Fruit fly (Drosophila melanogaster) whole organism, prepupa: Measurements from ENCODE around the gene CG7194.

Experiments
- Blimp-1 ChIP-seq: fragments of 200-800 bp; sonication (Bioruptor generic); optimal IDR thresholded peaks from 3 replicates; lab custom pipeline; 2017; ENCODE audit warnings: missing biosample characterization, missing genetic modification characterization, mild to moderate bottlenecking, moderate library complexity, missing genetic modification reagents
- CG11294 ChIP-seq: fragments of 200-800 bp; sonication (Bioruptor generic); IDR thresholded peaks from 2 replicates; pipeline ENCODE4 v1.3.6; 2022; ENCODE audit warnings: missing biosample characterization, missing genetic modification characterization
- CG15336 ChIP-seq: fragments of 200-800 bp; sonication (Bioruptor generic); IDR thresholded peaks from 2 replicates; pipeline ENCODE4 v1.3.6; 2022; ENCODE audit warnings: missing biosample characterization, missing genetic modification characterization
- CG1621 ChIP-seq: fragments of 200-800 bp; sonication (Bioruptor generic); optimal IDR thresholded peaks from 3 replicates; lab custom pipeline; 2018; ENCODE audit warnings: missing biosample characterization, mild to moderate bottlenecking, missing genetic modification characterization
- CG16779 ChIP-seq: fragments of 200-800 bp; sonication (Bioruptor generic); optimal IDR thresholded peaks from 3 replicates; lab custom pipeline; 2017; ENCODE audit warnings: missing biosample characterization, mild to moderate bottlenecking, missing genetic modification characterization
- CG3032 ChIP-seq: fragments of 200-800 bp; optimal IDR thresholded peaks from 2 replicates; lab custom pipeline; 2019; ENCODE audit warnings: missing biosample characterization, mild to moderate bottlenecking, missing genetic modification characterization, moderate library complexity
- CG31627 ChIP-seq: fragments of 200-800 bp; sonication (Bioruptor generic); optimal IDR thresholded peaks from 3 replicates; lab custom pipeline; 2016; ENCODE audit warnings: missing biosample characterization, missing genetic modification characterization
- CG32006 ChIP-seq: fragments of 200-800 bp; sonication (Bioruptor generic); optimal IDR thresholded peaks from 3 replicates; lab custom pipeline; 2017; ENCODE audit warnings: missing biosample characterization, mild to moderate bottlenecking, missing genetic modification characterization
- CG3919 ChIP-seq: fragments of 200-800 bp; sonication (Bioruptor generic); optimal IDR thresholded peaks from 3 replicates; lab custom pipeline; 2016; ENCODE audit warnings: missing biosample characterization, missing genetic modification characterization
- CG4318 ChIP-seq: fragments of 200-800 bp; sonication (Bioruptor generic); optimal IDR thresholded peaks from 3 replicates; lab custom pipeline; 2017; ENCODE audit warnings: missing biosample characterization, mild to moderate bottlenecking, missing genetic modification characterization
- CG6163 ChIP-seq: fragments of 200-800 bp; sonication (Bioruptor generic); IDR thresholded peaks from 3 replicates; pipeline ENCODE4 v1.3.6; 2022; ENCODE audit warnings: missing biosample characterization, missing genetic modification characterization
- CG6276 ChIP-seq: fragments of 200-800 bp; sonication (Bioruptor generic); optimal IDR thresholded peaks from 2 replicates; lab custom pipeline; 2017; ENCODE audit warnings: missing biosample characterization, mild to moderate bottlenecking, missing genetic modification characterization
- CG7368 ChIP-seq: fragments of 200-800 bp; sonication (Bioruptor generic); optimal IDR thresholded peaks from 3 replicates; lab custom pipeline; 2016; ENCODE audit warnings: missing biosample characterization, missing genetic modification characterization
- CG8119 ChIP-seq: fragments of 200-800 bp; sonication (Bioruptor generic); IDR thresholded peaks from 3 replicates; pipeline ENCODE4 v1.3.6; 2022; ENCODE audit warnings: missing biosample characterization, missing genetic modification characterization
- CG8632 ChIP-seq: fragments of 200-800 bp; sonication (Bioruptor generic); optimal IDR thresholded peaks from 3 replicates; lab custom pipeline; 2016; ENCODE audit warnings: missing biosample characterization, missing genetic modification characterization
- CG9139 ChIP-seq: fragments of 200-800 bp; sonication (Bioruptor generic); optimal IDR thresholded peaks from 3 replicates; lab custom pipeline; 2017; ENCODE audit warnings: missing biosample characterization, mild to moderate bottlenecking, missing genetic modification characterization
- Eip75B ChIP-seq: fragments of 200-800 bp; sonication (Bioruptor generic); optimal IDR thresholded peaks from 3 replicates; lab custom pipeline; 2016; ENCODE audit warnings: missing biosample characterization, missing genetic modification characterization
- Eip78C ChIP-seq: fragments of 200-800 bp; sonication (Bioruptor generic); peaks from one replicate; lab custom pipeline; 2016; ENCODE audit warnings: missing biosample characterization, missing genetic modification characterization
- Ets96B ChIP-seq: fragments of 200-800 bp; optimal IDR thresholded peaks from 2 replicates; lab custom pipeline; 2019; ENCODE audit warnings: missing biosample characterization, mild to moderate bottlenecking, missing genetic modification characterization, moderate library complexity
- Hr39 ChIP-seq: fragments of 200-800 bp; sonication (Bioruptor generic); optimal IDR thresholded peaks from 2 replicates; lab custom pipeline; 2016; ENCODE audit warnings: missing biosample characterization, missing genetic modification characterization
- Hr4 ChIP-seq: fragments of 200-800 bp; sonication (Bioruptor generic); optimal IDR thresholded peaks from 3 replicates; lab custom pipeline; 2016; ENCODE audit warnings: missing biosample characterization, missing genetic modification characterization
- Lpt ChIP-seq: fragments of 200-800 bp; sonication (Bioruptor generic); optimal IDR thresholded peaks from 3 replicates; lab custom pipeline; 2016; ENCODE audit warnings: missing biosample characterization, missing genetic modification characterization
- Met ChIP-seq: fragments of 200-800 bp; sonication (Bioruptor generic); optimal IDR thresholded peaks from 3 replicates; lab custom pipeline; 2016; ENCODE audit warnings: missing biosample characterization, missing genetic modification characterization
- Smox ChIP-seq: fragments of 200-800 bp; sonication (Bioruptor generic); optimal IDR thresholded peaks from 3 replicates; lab custom pipeline; 2016; ENCODE audit warnings: missing biosample characterization, missing genetic modification characterization
- Sox102F ChIP-seq: fragments of 200-800 bp; sonication (Bioruptor generic); optimal IDR thresholded peaks from 2 replicates; lab custom pipeline; 2016; ENCODE audit warnings: missing biosample characterization, mild to moderate bottlenecking, missing genetic modification characterization
- Sox14 ChIP-seq: fragments of 200-800 bp; sonication (Bioruptor generic); optimal IDR thresholded peaks from 3 replicates; lab custom pipeline; 2016; ENCODE audit warnings: missing biosample characterization, missing genetic modification characterization
- Sox15 ChIP-seq: fragments of 200-800 bp; sonication (Bioruptor generic); optimal IDR thresholded peaks from 3 replicates; lab custom pipeline; 2016; ENCODE audit warnings: missing biosample characterization, missing genetic modification characterization
- acj6 ChIP-seq: fragments of 200-800 bp; sonication (Bioruptor generic); optimal IDR thresholded peaks from 3 replicates; lab custom pipeline; 2016; ENCODE audit warnings: missing biosample characterization, missing genetic modification characterization
- dac ChIP-seq: fragments of 200-800 bp; sonication (Bioruptor generic); optimal IDR thresholded peaks from 2 replicates; lab custom pipeline; 2017; ENCODE audit warnings: missing biosample characterization, mild to moderate bottlenecking, missing genetic modification characterization
- dsx ChIP-seq: fragments of 200-800 bp; optimal IDR thresholded peaks from 3 replicates; lab custom pipeline; 2019; ENCODE audit warnings: missing biosample characterization, mild to moderate bottlenecking, missing genetic modification characterization, moderate library complexity; ENCODE audit not compliant: poor library complexity, severe bottlenecking
- eg ChIP-seq: fragments of 200-800 bp; sonication (Bioruptor generic); IDR thresholded peaks from 3 replicates; pipeline ENCODE4 v1.3.6; 2022; ENCODE audit warnings: missing biosample characterization, missing genetic modification characterization
- esn ChIP-seq: fragments of 200-800 bp; sonication (Bioruptor generic); optimal IDR thresholded peaks from 2 replicates; lab custom pipeline; 2016; ENCODE audit warnings: missing biosample characterization, mild to moderate bottlenecking, missing genetic modification characterization, moderate library complexity
- fd85E ChIP-seq: fragments of 200-800 bp; sonication (Bioruptor generic); optimal IDR thresholded peaks from 3 replicates; lab custom pipeline; 2016; ENCODE audit warnings: missing biosample characterization, missing genetic modification characterization
- lz ChIP-seq: fragments of 200-800 bp; sonication (Bioruptor generic); optimal IDR thresholded peaks from 3 replicates; lab custom pipeline; 2016; ENCODE audit warnings: missing biosample characterization, missing genetic modification characterization
- pdm3 ChIP-seq: fragments of 200-800 bp; sonication (Bioruptor generic); optimal IDR thresholded peaks from 3 replicates; lab custom pipeline; 2016; ENCODE audit warnings: missing biosample characterization, missing genetic modification characterization
- salr ChIP-seq, 2 experiments: fragments of 200-800 bp; sonication (Bioruptor generic); optimal IDR thresholded peaks; 3 replicates each; lab custom pipeline; 2016 to 2018; ENCODE audit warnings: missing biosample characterization in 2 of 2, missing genetic modification characterization in 2 of 2, mild to moderate bottlenecking in 1 of 2
- svp ChIP-seq: fragments of 200-800 bp; sonication (Bioruptor generic); peaks from one replicate; lab custom pipeline; 2016; ENCODE audit warnings: missing biosample characterization, missing genetic modification characterization
- topi ChIP-seq: fragments of 200-800 bp; sonication (Bioruptor generic); optimal IDR thresholded peaks from 3 replicates; lab custom pipeline; 2016; ENCODE audit warnings: missing biosample characterization, missing genetic modification characterization
- vri ChIP-seq: fragments of 200-800 bp; sonication (Bioruptor generic); optimal IDR thresholded peaks from 3 replicates; lab custom pipeline; 2016; ENCODE audit warnings: missing biosample characterization, mild to moderate bottlenecking, missing genetic modification characterization

CG7194 gene

dm6 chr3L:8289336-8290258, 14.3 kb downstream of the CG7194 start, which contains the start of gene cert (continued):
- TF ChIP-seq CG31627 (peak; percentile 52), CG32006 (peak; percentile 5), CG6276 (no peak), Sox102F (GFP tag; lab: Kevin White, UChicago) (peak; percentile 40), fd85E (no peak), salr (GFP tag; optimal IDR thresholded peaks at IDR 0.05; lab: Kevin White, UChicago) (peak in 1 of 2 experiments; percentile 11), esn (GFP tag; lab: Kevin White, UChicago) (peak; percentile 53), CG4318 (GFP tag; lab: Kevin White, UChicago) (no peak), acj6 (GFP tag; lab: Kevin White, UChicago) (no peak), Hr39 (GFP tag; lab: Kevin White, UChicago) (peak; percentile 25), Eip78C (peak; percentile 78), CG9139 (GFP tag; lab: Kevin White, UChicago) (no peak), CG15336 (no peak)

dm6 chr3L:8288396-8288795, 15.5 kb downstream of the CG7194 start:
- TF ChIP-seq lz (GFP tag; lab: Kevin White, UChicago) = peak; percentile 4
- TF ChIP-seq esn (GFP tag; lab: Kevin White, UChicago) = peak; percentile 28
- no peak for TF ChIP-seq dsx (GFP tag; lab: Kevin White, UChicago)
- TF ChIP-seq Eip78C = no peak
- peak; percentile 20 for TF ChIP-seq Hr39 (GFP tag; lab: Kevin White, UChicago)
- TF ChIP-seq eg = no peak
- TF ChIP-seq topi = peak; percentile 29
- no peak for TF ChIP-seq CG32006
- no peak for TF ChIP-seq Hr4
- no peak for TF ChIP-seq CG6163 (GFP tag; lab: Robert Waterston, UW)
- no peak for TF ChIP-seq CG16779 (tag; lab: Kevin White, UChicago)
- TF ChIP-seq svp (GFP tag; lab: Kevin White, UChicago) = peak; percentile 70
- TF ChIP-seq Met (GFP tag; lab: Kevin White, UChicago) = peak; percentile 40
- no peak for TF ChIP-seq CG6276
- TF ChIP-seq CG11294 (GFP tag; lab: Robert Waterston, UW) = no peak
- no peak for TF ChIP-seq Ets96B (tag; lab: Kevin White, UChicago)
- TF ChIP-seq CG8632 (GFP tag; lab: Kevin White, UChicago) = no peak
- TF ChIP-seq CG7368 (GFP tag; lab: Kevin White, UChicago) = no peak
- TF ChIP-seq CG31627 = peak; percentile 2
- no peak for TF ChIP-seq vri
- TF ChIP-seq Smox = peak; percentile 14
- TF ChIP-seq Blimp-1 = no peak
- TF ChIP-seq pdm3 = no peak
- no peak for TF ChIP-seq acj6 (GFP tag; lab: Kevin White, UChicago)
- TF ChIP-seq CG1621 (tag; lab: Kevin White, UChicago) = no peak
- TF ChIP-seq Lpt (GFP tag; lab: Kevin White, UChicago) = no peak
- no peak for TF ChIP-seq Eip75B
- no peak for TF ChIP-seq dac
- no peak for TF ChIP-seq Sox14

- no peak for TF ChIP-seq fd85E
- TF ChIP-seq CG6276 = peak; percentile 42
- peak; percentile 47; the same call in 1 of the 3 replicates for TF ChIP-seq eg
- no peak for TF ChIP-seq Sox15
- peak; percentile 56 for TF ChIP-seq CG15336
- TF ChIP-seq lz (GFP tag; lab: Kevin White, UChicago) = no peak
- TF ChIP-seq CG3919 (GFP tag; lab: Kevin White, UChicago) = no peak
- peak; percentile 34; the same call in 1 of the 3 replicates for TF ChIP-seq CG8119 (GFP tag; lab: Robert Waterston, UW)
- TF ChIP-seq CG3032 (tag; lab: Kevin White, UChicago) = no peak
These were observed 17.5 kb downstream of the CG7194 start for dm6 chr3L:8286397-8286796.
